Worm (Caenorhabditis elegans) whole organism, mixed stage, embryonic: ENCODE results near the gene str-48.

ENCODE experiments used
- blmp-1 ChIP-seq: fragments of 150-350 bp; optimal IDR thresholded peaks from 2 replicates; lab custom pipeline; 2014; ENCODE audit warnings: missing biosample characterization, missing genetic modification characterization
- flh-1 ChIP-seq: fragments of 200-800 bp; sonication (Bioruptor generic); optimal IDR thresholded peaks from 2 replicates; lab custom pipeline; 2018; ENCODE audit warnings: mild to moderate bottlenecking, missing genetic modification characterization, moderate library complexity, missing compliant biosample characterization

The str-48 gene

DNA sequence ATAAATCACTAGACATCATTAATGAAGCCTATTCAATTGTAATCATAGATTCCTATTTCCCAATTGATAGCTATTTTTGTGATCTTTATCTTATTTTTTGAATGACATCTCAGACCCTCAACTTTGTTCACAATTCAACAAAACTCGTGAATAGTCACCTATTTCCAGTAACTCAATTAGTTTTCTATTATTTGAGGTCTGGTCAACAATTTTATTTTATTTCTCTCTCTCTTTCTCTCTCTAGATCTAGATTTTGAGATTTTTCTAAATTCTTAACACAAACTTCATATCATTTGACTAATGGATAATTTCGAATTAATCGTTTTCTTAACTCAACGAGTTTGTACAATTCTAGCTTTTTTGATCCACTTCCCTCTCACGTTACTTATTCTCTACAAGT is 51.7 kb downstream of the str-48 start, which contains the start of gene str-1:
Gene str-1, plus strand, starts transcription at position 301 of the 400 bp plus-strand sequence.
- no peak for TF ChIP-seq blmp-1 (tag; lab: Kevin White, UChicago)
- no peak for TF ChIP-seq flh-1 (GFP tag; lab: Kevin White, UChicago)
